Worm (Caenorhabditis elegans) whole organism, mixed stage, embryonic: ENCODE measurements around the gene F11G11.14.

ENCODE experiments used
- mls-2 ChIP-seq: sonication (generic microtip); optimal IDR thresholded peaks from 2 replicates; lab custom pipeline; 2016; ENCODE audit warnings: mild to moderate bottlenecking, missing genetic modification characterization, moderate library complexity, missing compliant biosample characterization
- nhr-237 ChIP-seq: fragments of 150-350 bp; optimal IDR thresholded peaks from 2 replicates; lab custom pipeline; 2014; ENCODE audit warnings: missing biosample characterization, missing genetic modification characterization
- unc-39 ChIP-seq: fragments of 150-350 bp; optimal IDR thresholded peaks from 2 replicates; lab custom pipeline; 2014; ENCODE audit warnings: missing biosample characterization, missing genetic modification characterization

DNA sequence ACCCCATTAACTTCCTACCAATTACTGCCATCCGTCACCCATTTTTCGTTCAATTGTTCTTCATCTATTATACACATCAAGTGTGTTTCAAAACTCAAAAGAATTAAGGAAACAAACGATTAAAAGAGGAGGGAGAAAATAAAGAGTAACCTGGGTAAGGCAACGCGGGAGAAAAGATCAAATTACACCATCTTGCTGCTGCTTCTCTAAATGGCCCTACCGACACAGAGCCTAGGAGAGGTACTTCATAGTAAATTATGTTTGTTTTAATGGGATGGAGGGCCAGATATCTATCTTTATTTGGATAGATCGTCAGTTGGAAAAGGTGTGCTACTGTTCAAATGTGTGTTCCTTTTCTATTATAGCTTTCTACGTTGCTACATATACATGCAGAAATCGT, 48.1 kb upstream of the F11G11.14 start:
- no peak for TF ChIP-seq nhr-237 (tag; lab: Kevin White, UChicago)
- TF ChIP-seq mls-2 (tag; lab: Kevin White, UChicago): no peak
- TF ChIP-seq unc-39 (tag; lab: Kevin White, UChicago): no peak
